Worm (Caenorhabditis elegans) whole organism, L4 larva: Measurements from ENCODE around the gene ctsa-3.1.

Experiments used
- D1046.2 ChIP-seq: fragments of 200-800 bp; sonication (Bioruptor generic); IDR thresholded peaks from 2 replicates; pipeline ENCODE4 v1.3.6; 2022; ENCODE audit warnings: missing genetic modification characterization, missing compliant biosample characterization
- F10B5.3 ChIP-seq: sonication (generic microtip); optimal IDR thresholded peaks from 2 replicates; lab custom pipeline; 2016; ENCODE audit warnings: mild to moderate bottlenecking, missing genetic modification characterization, missing compliant biosample characterization
- F37D6.2 ChIP-seq: sonication (generic microtip); optimal IDR thresholded peaks from 2 replicates; lab custom pipeline; 2016; ENCODE audit warnings: mild to moderate bottlenecking, missing genetic modification characterization, missing compliant biosample characterization
- R02D3.7 ChIP-seq: fragments of 150-350 bp; sonication (generic microtip); optimal IDR thresholded peaks from 3 replicates; lab custom pipeline; 2014; ENCODE audit warnings: missing biosample characterization, missing genetic modification characterization
- T20F7.1 ChIP-seq: fragments of 200-800 bp; sonication (Bioruptor generic); optimal IDR thresholded peaks from 2 replicates; lab custom pipeline; 2018; ENCODE audit warnings: mild to moderate bottlenecking, missing genetic modification characterization, missing compliant biosample characterization
- Y48G9A.11 ChIP-seq: fragments of 200-800 bp; sonication (Bioruptor generic); IDR thresholded peaks from 2 replicates; pipeline ENCODE4 v1.3.6; 2022; ENCODE audit warnings: missing genetic modification reagents, missing genetic modification characterization, missing compliant biosample characterization
- Y5F2A.4 ChIP-seq: fragments of 200-800 bp; sonication (Bioruptor generic); optimal IDR thresholded peaks from 2 replicates; lab custom pipeline; 2018; ENCODE audit warnings: mild to moderate bottlenecking, missing genetic modification characterization, missing compliant biosample characterization
- Y75B8A.6 ChIP-seq: fragments of 200-800 bp; sonication (Bioruptor generic); IDR thresholded peaks from 2 replicates; pipeline ENCODE4 v1.3.6; 2022; ENCODE audit warnings: missing genetic modification reagents, missing genetic modification characterization, missing compliant biosample characterization
- ZK546.5 ChIP-seq, 2 experiments: sonication (generic microtip); optimal IDR thresholded peaks; 2 replicates each; lab custom pipeline; 2017; ENCODE audit warnings: missing biosample characterization in 2 of 2, missing genetic modification characterization in 2 of 2
- aha-1 ChIP-seq: fragments of 150-350 bp; peaks from one replicate; lab custom pipeline; 2014; ENCODE audit warnings: missing biosample characterization, missing genetic modification characterization
- aly-2 ChIP-seq: sonication (generic microtip); optimal IDR thresholded peaks from 2 replicates; lab custom pipeline; 2018; ENCODE audit warnings: missing biosample characterization, missing genetic modification characterization
- ama-1 ChIP-seq: fragments of 150-350 bp; optimal IDR thresholded peaks from 2 replicates; lab custom pipeline; 2014; ENCODE audit warnings: inconsistent platforms, mixed read lengths
- attf-4 ChIP-seq: sonication (generic microtip); optimal IDR thresholded peaks from 3 replicates; lab custom pipeline; 2017; ENCODE audit warnings: missing biosample characterization, missing genetic modification characterization
- ceh-32 ChIP-seq: sonication (generic microtip); optimal IDR thresholded peaks from 2 replicates; lab custom pipeline; 2016; ENCODE audit warnings: mild to moderate bottlenecking, missing genetic modification characterization, missing compliant biosample characterization; ENCODE audit not compliant: poor library complexity
- ceh-44 ChIP-seq: fragments of 200-800 bp; sonication (Bioruptor generic); IDR thresholded peaks from 2 replicates; pipeline ENCODE4 v1.3.6; 2022; ENCODE audit warnings: missing genetic modification reagents, missing genetic modification characterization, missing compliant biosample characterization
- daf-12 ChIP-seq: fragments of 150-350 bp; optimal IDR thresholded peaks from 2 replicates; lab custom pipeline; 2014; ENCODE audit warnings: missing biosample characterization, missing genetic modification reagents, missing genetic modification characterization
- daf-8 ChIP-seq: fragments of 200-800 bp; sonication (Bioruptor generic); IDR thresholded peaks from 2 replicates; pipeline ENCODE4 v1.3.6; 2022; ENCODE audit warnings: missing genetic modification characterization, missing compliant biosample characterization
- dmd-6 ChIP-seq: fragments of 200-800 bp; sonication (Bioruptor generic); IDR thresholded peaks from 2 replicates; pipeline ENCODE4 v1.3.6; 2022; ENCODE audit warnings: missing genetic modification reagents, missing genetic modification characterization, missing compliant biosample characterization
- dmd-8 ChIP-seq: fragments of 200-800 bp; sonication (Bioruptor generic); IDR thresholded peaks from 2 replicates; pipeline ENCODE4 v1.3.6; 2022; ENCODE audit warnings: missing genetic modification characterization, missing compliant biosample characterization
- dve-1 ChIP-seq: sonication (generic microtip); optimal IDR thresholded peaks from 2 replicates; lab custom pipeline; 2017; ENCODE audit warnings: antibody characterized with exemption, mild to moderate bottlenecking, missing genetic modification characterization, missing compliant biosample characterization; ENCODE audit not compliant: insufficient read depth
- egl-27 ChIP-seq: sonication (generic microtip); optimal IDR thresholded peaks from 3 replicates; lab custom pipeline; 2017; ENCODE audit warnings: missing biosample characterization, missing genetic modification reagents, missing genetic modification characterization
- fos-1 ChIP-seq: fragments of 150-350 bp; optimal IDR thresholded peaks from 2 replicates; lab custom pipeline; 2014; ENCODE audit warnings: missing biosample characterization, missing genetic modification characterization
- hif-1 ChIP-seq, 2 experiments: sonication (generic microtip); optimal IDR thresholded peaks; 2 replicates each; lab custom pipeline; 2016 to 2017; ENCODE audit warnings: missing compliant biosample characterization in 2 of 2, missing genetic modification characterization in 2 of 2, missing genetic modification reagents in 2 of 2, missing genotype in 2 of 2, mild to moderate bottlenecking in 1 of 2
- hlh-11 ChIP-seq: fragments of 200-800 bp; sonication (Bioruptor generic); optimal IDR thresholded peaks from 2 replicates; lab custom pipeline; 2018; ENCODE audit warnings: mild to moderate bottlenecking, missing genetic modification characterization, missing compliant biosample characterization
- hlh-30 ChIP-seq: sonication (generic microtip); optimal IDR thresholded peaks from 2 replicates; lab custom pipeline; 2017; ENCODE audit warnings: antibody characterized with exemption, mild to moderate bottlenecking, missing genetic modification characterization, missing compliant biosample characterization; ENCODE audit not compliant: insufficient read depth
- hmg-1.1 ChIP-seq: fragments of 200-800 bp; sonication (Bioruptor generic); IDR thresholded peaks from 2 replicates; pipeline ENCODE4 v1.3.6; 2022; ENCODE audit warnings: missing genetic modification reagents, missing genetic modification characterization, missing compliant biosample characterization
- jun-1 ChIP-seq: fragments of 150-350 bp; optimal IDR thresholded peaks from 2 replicates; lab custom pipeline; 2014; ENCODE audit warnings: missing biosample characterization, missing genetic modification reagents, missing genetic modification characterization
- lsy-2 ChIP-seq, 2 experiments: fragments of 150-350 bp in 1 of 2; sonication (generic microtip) in 1 of 2; optimal IDR thresholded peaks; 2 replicates each; lab custom pipeline; 2014 to 2017; ENCODE audit warnings: missing biosample characterization in 2 of 2, missing genetic modification characterization in 2 of 2
- mdl-1 ChIP-seq, 2 experiments: fragments of 150-350 bp in 1 of 2; sonication (generic microtip) in 1 of 2; optimal IDR thresholded peaks; 2 replicates each; lab custom pipeline; 2014 to 2017; ENCODE audit warnings: missing biosample characterization in 2 of 2, missing genetic modification characterization in 2 of 2
- mdt-29 ChIP-seq: fragments of 200-800 bp; sonication (Bioruptor generic); IDR thresholded peaks from 2 replicates; pipeline ENCODE4 v1.3.6; 2022; ENCODE audit warnings: missing genetic modification reagents, missing genetic modification characterization, missing compliant biosample characterization
- mep-1 ChIP-seq: fragments of 150-350 bp; sonication (generic microtip); optimal IDR thresholded peaks from 3 replicates; lab custom pipeline; 2014; ENCODE audit warnings: missing biosample characterization, missing genetic modification characterization
- mes-2 ChIP-seq: sonication (generic microtip); optimal IDR thresholded peaks from 2 replicates; lab custom pipeline; 2016; ENCODE audit warnings: missing genotype, mild to moderate bottlenecking, missing genetic modification characterization, missing compliant biosample characterization; ENCODE audit not compliant: poor library complexity, severe bottlenecking
- nhr-10 ChIP-seq: fragments of 150-350 bp; optimal IDR thresholded peaks from 2 replicates; lab custom pipeline; 2014; ENCODE audit warnings: missing biosample characterization, missing genetic modification characterization
- nhr-111 ChIP-seq: fragments of 200-800 bp; sonication (Bioruptor generic); optimal IDR thresholded peaks from 2 replicates; lab custom pipeline; 2018; ENCODE audit warnings: mild to moderate bottlenecking, missing genetic modification characterization, missing compliant biosample characterization
- nhr-25 ChIP-seq: sonication (generic microtip); optimal IDR thresholded peaks from 2 replicates; lab custom pipeline; 2017; ENCODE audit warnings: missing genetic modification characterization, mild to moderate bottlenecking, missing compliant biosample characterization, antibody characterized with exemption, moderate library complexity, borderline replicate concordance; ENCODE audit not compliant: insufficient read depth
- nhr-28 ChIP-seq: fragments of 150-350 bp; optimal IDR thresholded peaks from 2 replicates; lab custom pipeline; 2014; ENCODE audit warnings: missing biosample characterization, missing genetic modification characterization
- nhr-77 ChIP-seq: fragments of 150-350 bp; optimal IDR thresholded peaks from 2 replicates; lab custom pipeline; 2014; ENCODE audit warnings: missing biosample characterization, missing genetic modification characterization
- pha-4 ChIP-seq, 2 experiments: fragments of 150-350 bp in 1 of 2; fragments of 200-800 bp in 1 of 2; sonication (Bioruptor generic) in 1 of 2; IDR thresholded peaks in 1 of 2; optimal IDR thresholded peaks in 1 of 2; 2 replicates each; pipeline versions ENCODE4 v1.3.6 to Lab custom; 2014 to 2022; ENCODE audit warnings: missing genetic modification characterization in 2 of 2, missing genetic modification reagents in 2 of 2, missing biosample characterization in 1 of 2, missing compliant biosample characterization in 1 of 2
- rbr-2 ChIP-seq: sonication (generic microtip); optimal IDR thresholded peaks from 2 replicates; lab custom pipeline; 2016; ENCODE audit warnings: missing genotype, missing genetic modification characterization, missing compliant biosample characterization
- set-16 ChIP-seq: fragments of 200-800 bp; sonication (Bioruptor generic); IDR thresholded peaks from 2 replicates; pipeline ENCODE4 v1.3.6; 2022; ENCODE audit warnings: missing genetic modification reagents, missing genetic modification characterization, missing compliant biosample characterization
- tra-1 ChIP-seq: fragments of 200-800 bp; sonication (Bioruptor generic); IDR thresholded peaks from 2 replicates; pipeline ENCODE4 v1.3.6; 2022; ENCODE audit warnings: missing genetic modification reagents, missing genetic modification characterization, missing compliant biosample characterization
- unc-130 ChIP-seq: sonication (generic microtip); optimal IDR thresholded peaks from 2 replicates; lab custom pipeline; 2016; ENCODE audit warnings: missing genetic modification reagents, missing genetic modification characterization, missing compliant biosample characterization
- zag-1 ChIP-seq: fragments of 150-350 bp; optimal IDR thresholded peaks from 2 replicates; lab custom pipeline; 2014; ENCODE audit warnings: missing biosample characterization, missing genetic modification characterization
- zfp-3 ChIP-seq: fragments of 200-800 bp; sonication (Bioruptor generic); conservative IDR thresholded peaks from 2 replicates; pipeline ENCODE4 v1.3.6; 2022; ENCODE audit warnings: missing genetic modification reagents, missing genetic modification characterization, missing compliant biosample characterization
- zip-2 ChIP-seq: fragments of 150-350 bp; optimal IDR thresholded peaks from 2 replicates; lab custom pipeline; 2014; ENCODE audit warnings: missing biosample characterization, missing genetic modification characterization
- ztf-7 ChIP-seq: fragments of 150-350 bp; optimal IDR thresholded peaks from 2 replicates; lab custom pipeline; 2014; ENCODE audit warnings: missing biosample characterization, missing genetic modification characterization

ctsa-3.1 gene

DNA sequence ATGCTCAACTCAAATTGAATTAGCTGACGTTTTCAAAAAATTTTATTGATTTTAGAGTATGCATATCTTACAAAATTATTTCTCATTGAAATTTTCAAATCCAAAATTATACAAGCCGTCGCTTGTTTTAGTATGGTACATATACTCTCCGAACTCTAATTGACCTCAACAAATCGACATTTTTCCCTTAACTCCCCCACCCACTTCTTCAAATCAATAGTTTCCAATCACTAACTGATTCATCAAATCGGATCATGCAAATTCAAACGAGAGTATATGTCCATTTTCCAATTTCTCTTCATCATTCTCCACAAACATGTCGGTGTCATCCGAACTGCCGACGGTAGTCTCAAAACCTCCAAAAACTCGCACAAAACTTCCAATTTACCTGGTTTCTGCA, 43.5 kb upstream of the ctsa-3.1 start, which contains the start of gene E04F6.4:
TSS of gene E04F6.4 (plus strand) at position 301 of the 400 bp plus-strand sequence.
- TF ChIP-seq unc-130: no peak
- no peak for TF ChIP-seq Y5F2A.4 (GFP tag; lab: Kevin White, UChicago)
- TF ChIP-seq nhr-25 (tag; lab: Kevin White, UChicago): no peak
- no peak for TF ChIP-seq tra-1 (GFP tag; lab: Robert Waterston, UW)
- no peak for TF ChIP-seq set-16 (GFP tag; lab: Robert Waterston, UW)
- no peak for TF ChIP-seq nhr-28 (tag; lab: Kevin White, UChicago)
- no peak for TF ChIP-seq rbr-2 (tag; lab: Kevin White, UChicago)
- no peak for TF ChIP-seq aly-2 (tag; lab: Kevin White, UChicago)
- no peak for TF ChIP-seq hif-1 (tag; optimal IDR thresholded peaks at IDR 0.05; lab: Kevin White, UChicago)

- TF ChIP-seq ama-1 (lab: Kevin White, UChicago): no peak
- no peak for TF ChIP-seq Y48G9A.11 (GFP tag; lab: Robert Waterston, UW)
- TF ChIP-seq nhr-77 (tag; lab: Kevin White, UChicago): no peak
- no peak for TF ChIP-seq nhr-111 (GFP tag; lab: Kevin White, UChicago)
- no peak for TF ChIP-seq mep-1 (tag; lab: Kevin White, UChicago)
- no peak for TF ChIP-seq hmg-1.1
- TF ChIP-seq zip-2: no peak
- TF ChIP-seq hlh-30: no peak
- no peak for TF ChIP-seq set-16 (GFP tag; lab: Robert Waterston, UW)
- no peak for TF ChIP-seq dmd-6 (GFP tag; lab: Robert Waterston, UW)
- no peak for TF ChIP-seq hlh-11
- no peak for TF ChIP-seq T20F7.1 (GFP tag; lab: Kevin White, UChicago)
- TF ChIP-seq D1046.2 (GFP tag; lab: Robert Waterston, UW): no peak
- TF ChIP-seq aha-1 (tag; lab: Kevin White, UChicago): no peak
- no peak for TF ChIP-seq jun-1 (tag; lab: Kevin White, UChicago)
- TF ChIP-seq, all 104 proteins: peak for 0
Measured at ce11 chrII:7195541-7195940, 37.1 kb upstream of the ctsa-3.1 start, which contains the start of gene acdh-12. TSS of gene acdh-12 (minus strand) at chrII:7195641.

ce11 chrII:7196040-7196439, 36.6 kb upstream of the ctsa-3.1 start, which contains the start of gene maoc-1:
TSS of gene maoc-1 (plus strand) at chrII:7196276.
- no peak for TF ChIP-seq Y5F2A.4 (GFP tag; lab: Kevin White, UChicago)
- no peak for TF ChIP-seq egl-27 (tag; lab: Kevin White, UChicago)
- TF ChIP-seq mes-2: peak; percentile 7
- TF ChIP-seq hif-1 (tag; optimal IDR thresholded peaks at IDR 0.05; lab: Kevin White, UChicago): no peak
- no peak for TF ChIP-seq jun-1 (tag; lab: Kevin White, UChicago)
- no peak for TF ChIP-seq ZK546.5 (tag; optimal IDR thresholded peaks at IDR 0.05; lab: Kevin White, UChicago)
- TF ChIP-seq mep-1 (tag; lab: Kevin White, UChicago): no peak
- TF ChIP-seq F10B5.3 (tag; lab: Kevin White, UChicago): no peak
- no peak for TF ChIP-seq dmd-6 (GFP tag; lab: Robert Waterston, UW)
- TF ChIP-seq mdt-29 (GFP tag; lab: Robert Waterston, UW): no peak
- TF ChIP-seq zag-1: no peak
- TF ChIP-seq dmd-8: no peak
- no peak for TF ChIP-seq fos-1 (tag; lab: Kevin White, UChicago)
- TF ChIP-seq dve-1 (tag; lab: Kevin White, UChicago): peak; percentile 24
- TF ChIP-seq ztf-7 (tag; lab: Kevin White, UChicago): no peak
- no peak for TF ChIP-seq zfp-3 (GFP tag; lab: Robert Waterston, UW)
- no peak for TF ChIP-seq tra-1 (GFP tag; lab: Robert Waterston, UW)
- TF ChIP-seq lsy-2 (tag; optimal IDR thresholded peaks at IDR 0.05; lab: Kevin White, UChicago): peak in 1 of 2 experiments; percentile 5
- 0 out of 2 replicates have a peak, but pooled peaks have one; percentile 40 for TF ChIP-seq pha-4 (GFP tag; IDR thresholded peaks at IDR 0.05; lab: Robert Waterston, UW)
- TF ChIP-seq pha-4 (tag; optimal IDR thresholded peaks at IDR 0.05; lab: Kevin White, UChicago): no peak
- no peak for TF ChIP-seq daf-8
- TF ChIP-seq nhr-28 (tag; lab: Kevin White, UChicago): peak; percentile 95
- TF ChIP-seq F37D6.2 (tag; lab: Kevin White, UChicago): no peak
- TF ChIP-seq rbr-2 (tag; lab: Kevin White, UChicago): no peak
- TF ChIP-seq hlh-11: peak; percentile 33
- TF ChIP-seq nhr-10 (tag; lab: Kevin White, UChicago): no peak
- no peak for TF ChIP-seq daf-12
- no peak for TF ChIP-seq Y75B8A.6 (GFP tag; lab: Robert Waterston, UW)
- TF ChIP-seq ceh-44 (GFP tag; lab: Robert Waterston, UW): no peak
- TF ChIP-seq R02D3.7: no peak
- TF ChIP-seq ceh-32: no peak
- peak in 1 of 2 experiments; percentile 21 for TF ChIP-seq mdl-1 (tag; optimal IDR thresholded peaks at IDR 0.05; lab: Kevin White, UChicago)
- peak; percentile 37 for TF ChIP-seq nhr-77 (tag; lab: Kevin White, UChicago)
- no peak for TF ChIP-seq attf-4 (tag; lab: Kevin White, UChicago)
